Fruit fly (Drosophila melanogaster): ENCODE measurements around the gene CG3108.

Gene CG3108

DNA sequence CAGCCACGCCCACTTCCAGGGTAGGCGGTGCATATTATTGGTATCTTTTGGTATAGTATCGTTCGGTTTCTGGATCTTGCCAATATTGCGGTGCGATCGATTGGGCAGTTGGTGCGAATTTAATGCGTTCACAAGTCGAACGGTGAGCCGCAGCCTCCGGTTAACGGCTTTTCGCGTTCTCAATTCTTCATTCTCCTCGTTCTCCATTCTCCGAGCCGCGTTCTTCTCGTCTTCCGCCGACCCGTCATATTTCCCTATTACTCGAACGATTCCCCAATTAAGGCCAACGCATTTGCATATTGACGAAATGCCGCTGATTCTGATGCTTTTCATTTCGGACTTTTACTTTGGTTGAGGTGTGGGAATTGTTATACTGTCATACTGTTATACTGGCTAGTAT is 4.9 kb downstream of the CG3108 start, which contains the start of gene CG42264:
Gene CG42264 (minus strand): TSS at position 101 of the 400 bp plus-strand sequence.
- TF ChIP-seq gl (tag; optimal IDR thresholded peaks at IDR 0.05) (no peak), rn (GFP tag; IDR thresholded peaks at IDR 0.05) (no peak), EcR (GFP tag; optimal IDR thresholded peaks at IDR 0.05) (no peak), CG8159 (tag; optimal IDR thresholded peaks at IDR 0.05) (no peak), Pif1B (GFP tag; optimal IDR thresholded peaks at IDR 0.05) (no peak), CG12605 (GFP tag; IDR thresholded peaks at IDR 0.05) (no peak), CG17806 (tag; optimal IDR thresholded peaks at IDR 0.05) (no peak), CG4496 (GFP tag; IDR thresholded peaks at IDR 0.05) (no peak), D1 (tag; optimal IDR thresholded peaks at IDR 0.05) (no peak), CG15710 (tag; optimal IDR thresholded peaks at IDR 0.05) (no peak), fd96Ca (GFP tag; IDR thresholded peaks at IDR 0.05) (no peak), Snoo (tag; optimal IDR thresholded peaks at IDR 0.05) (no peak), CG10348 (GFP tag; IDR thresholded peaks at IDR 0.05) (no peak), CG9948 (tag; optimal IDR thresholded peaks at IDR 0.05) (no peak), CG32121 (GFP tag; IDR thresholded peaks at IDR 0.05) (no peak)

DNA sequence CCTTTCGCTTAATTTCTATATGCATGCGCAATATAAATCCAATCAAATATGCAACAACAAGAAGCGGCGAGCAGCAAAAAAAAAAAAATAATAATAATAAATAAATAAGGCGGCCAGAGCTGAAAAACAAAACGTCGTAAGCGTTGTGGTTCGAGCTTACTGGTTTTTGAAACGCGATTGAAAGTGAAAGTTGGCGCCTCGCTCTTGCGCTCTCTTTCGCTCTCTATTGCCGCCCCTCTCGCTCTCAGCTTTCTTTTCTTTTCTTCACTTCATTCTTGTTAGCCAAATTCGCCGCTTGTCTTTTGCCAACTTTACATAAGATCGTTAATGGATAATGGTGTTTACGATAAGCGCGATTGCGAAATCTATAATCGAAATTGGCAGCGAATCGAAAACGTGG is 9.0 kb downstream of the CG3108 start:
- TF ChIP-seq CG14655 (GFP tag; optimal IDR thresholded peaks at IDR 0.05): no peak

DNA sequence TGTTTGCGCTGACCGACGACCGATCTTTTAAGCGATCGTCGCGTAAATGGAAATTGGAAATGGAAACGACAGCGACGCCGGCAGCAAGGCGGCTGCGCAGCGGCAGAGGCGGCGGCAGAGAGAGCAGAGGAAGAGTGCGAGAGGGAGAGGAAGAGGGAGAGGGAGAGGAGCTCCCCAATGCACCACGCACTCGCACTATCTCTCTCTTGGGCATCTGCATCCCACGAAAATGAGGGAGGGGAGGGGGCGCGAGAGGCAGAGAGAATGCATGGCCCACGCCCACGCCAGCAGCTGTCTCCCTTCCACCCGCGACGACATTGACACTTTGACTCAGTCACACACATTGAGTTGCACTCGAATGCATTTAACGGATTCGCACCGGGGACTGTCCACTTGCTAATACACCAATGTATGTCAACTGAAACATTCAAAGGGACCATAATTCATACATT is 10.7 kb downstream of the CG3108 start, which contains the start of gene CG3097:
Gene CG3097 (minus strand): TSS at position 51 of the 452 bp plus-strand sequence.
- peak; percentile 36; the same call in 1 of the 3 replicates for TF ChIP-seq CG4496 (GFP tag; IDR thresholded peaks at IDR 0.05)
- peak; percentile 7 for TF ChIP-seq Pif1A (GFP tag; optimal IDR thresholded peaks at IDR 0.05)
- TF ChIP-seq Ets98B (GFP tag; IDR thresholded peaks at IDR 0.05): peak; percentile 47; the same call in 1 of the 2 replicates
- TF ChIP-seq EcR (GFP tag; optimal IDR thresholded peaks at IDR 0.05): peak; percentile 44
- peak; percentile 43 for TF ChIP-seq CG13204 (GFP tag; optimal IDR thresholded peaks at IDR 0.05)
- TF ChIP-seq fd96Ca (GFP tag; IDR thresholded peaks at IDR 0.05): peak; percentile 42; the same call in 1 of the 3 replicates
- no peak for TF ChIP-seq CG8301 (tag; optimal IDR thresholded peaks at IDR 0.05)
- no peak for TF ChIP-seq CG34367 (tag; optimal IDR thresholded peaks at IDR 0.05)

DNA sequence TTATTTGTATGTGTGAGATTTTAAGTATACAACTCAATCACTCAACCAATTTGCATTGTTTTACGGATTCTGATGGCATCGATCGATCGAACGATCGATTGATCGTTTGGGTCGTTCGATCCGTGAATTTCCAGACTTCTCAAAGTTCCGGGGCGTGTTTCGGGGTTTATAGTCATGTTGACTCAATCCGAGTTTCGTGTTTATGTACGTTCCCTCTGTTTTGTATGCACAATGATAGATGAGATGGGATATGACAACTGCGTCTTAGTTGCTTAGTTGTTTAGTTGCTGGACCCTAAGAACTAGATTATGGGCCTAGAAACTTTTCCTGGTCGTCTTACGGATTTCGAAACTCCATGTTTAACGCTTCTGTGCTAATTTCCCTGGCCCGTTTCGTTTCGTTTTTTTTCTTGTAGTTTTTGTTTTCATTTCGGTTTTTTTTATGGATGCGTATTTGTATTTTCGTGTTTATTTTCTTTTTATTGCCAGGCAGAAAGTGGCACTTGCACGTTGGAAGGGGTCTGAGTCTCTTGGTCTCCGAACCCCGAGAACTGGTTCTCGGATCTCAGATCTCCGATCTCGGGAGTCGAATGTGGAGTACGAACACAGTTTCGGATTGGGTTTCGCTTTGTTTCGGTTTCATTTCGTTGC is 12.7 kb downstream of the CG3108 start:
- TF ChIP-seq EcR (GFP tag; optimal IDR thresholded peaks at IDR 0.05) (peak; percentile 72), CG12605 (GFP tag; IDR thresholded peaks at IDR 0.05) (no peak), Snoo (tag; optimal IDR thresholded peaks at IDR 0.05) (no peak), CG9948 (tag; optimal IDR thresholded peaks at IDR 0.05) (peak; percentile 5), CG32121 (GFP tag; IDR thresholded peaks at IDR 0.05) (no peak), gl (tag; optimal IDR thresholded peaks at IDR 0.05) (peak; percentile 73), D1 (tag; optimal IDR thresholded peaks at IDR 0.05) (no peak), Ets98B (GFP tag; IDR thresholded peaks at IDR 0.05) (no peak), CG8301 (tag; optimal IDR thresholded peaks at IDR 0.05) (no peak), Pif1A (GFP tag; optimal IDR thresholded peaks at IDR 0.05) (peak; percentile 21), CG34367 (tag; optimal IDR thresholded peaks at IDR 0.05) (peak; percentile 48), CG8159 (tag; optimal IDR thresholded peaks at IDR 0.05) (peak; percentile 44), rn (GFP tag; IDR thresholded peaks at IDR 0.05) (no peak), fd96Ca (GFP tag; IDR thresholded peaks at IDR 0.05) (no peak), CG17806 (tag; optimal IDR thresholded peaks at IDR 0.05) (peak; percentile 30), CG14655 (GFP tag; optimal IDR thresholded peaks at IDR 0.05) (no peak), CG13204 (GFP tag; optimal IDR thresholded peaks at IDR 0.05) (peak; percentile 60), CG10348 (GFP tag; IDR thresholded peaks at IDR 0.05) (no peak), CG15710 (tag; optimal IDR thresholded peaks at IDR 0.05) (peak; percentile 46), Pif1B (GFP tag; optimal IDR thresholded peaks at IDR 0.05) (peak; percentile 1), CG4496 (GFP tag; IDR thresholded peaks at IDR 0.05) (no peak)

DNA sequence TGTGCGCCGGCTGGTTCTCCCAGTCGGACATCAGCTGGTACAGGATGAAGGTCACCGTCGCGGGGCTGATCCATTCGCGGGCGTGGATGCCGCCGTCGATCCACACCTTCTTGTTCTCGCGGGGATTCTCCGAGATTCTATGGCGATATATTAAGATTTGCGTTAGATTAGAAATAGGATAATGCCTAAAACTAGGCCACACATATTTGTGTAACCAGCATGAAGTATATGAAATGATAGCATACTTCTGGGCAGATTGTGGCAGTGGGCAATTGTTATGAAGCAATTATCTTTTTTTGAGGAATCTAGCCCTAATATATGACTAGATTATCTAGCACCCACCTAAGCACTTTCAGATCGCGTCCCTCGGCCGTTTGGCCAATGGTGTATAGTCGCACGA is 14.7 kb downstream of the CG3108 start:
- TF ChIP-seq CG32121 (GFP tag; IDR thresholded peaks at IDR 0.05) (no peak), CG15710 (tag; optimal IDR thresholded peaks at IDR 0.05) (no peak), CG10348 (GFP tag; IDR thresholded peaks at IDR 0.05) (no peak), D1 (tag; optimal IDR thresholded peaks at IDR 0.05) (no peak), CG8159 (tag; optimal IDR thresholded peaks at IDR 0.05) (no peak), CG4496 (GFP tag; IDR thresholded peaks at IDR 0.05) (no peak), EcR (GFP tag; optimal IDR thresholded peaks at IDR 0.05) (no peak), CG13204 (GFP tag; optimal IDR thresholded peaks at IDR 0.05) (no peak), rn (GFP tag; IDR thresholded peaks at IDR 0.05) (no peak)

DNA sequence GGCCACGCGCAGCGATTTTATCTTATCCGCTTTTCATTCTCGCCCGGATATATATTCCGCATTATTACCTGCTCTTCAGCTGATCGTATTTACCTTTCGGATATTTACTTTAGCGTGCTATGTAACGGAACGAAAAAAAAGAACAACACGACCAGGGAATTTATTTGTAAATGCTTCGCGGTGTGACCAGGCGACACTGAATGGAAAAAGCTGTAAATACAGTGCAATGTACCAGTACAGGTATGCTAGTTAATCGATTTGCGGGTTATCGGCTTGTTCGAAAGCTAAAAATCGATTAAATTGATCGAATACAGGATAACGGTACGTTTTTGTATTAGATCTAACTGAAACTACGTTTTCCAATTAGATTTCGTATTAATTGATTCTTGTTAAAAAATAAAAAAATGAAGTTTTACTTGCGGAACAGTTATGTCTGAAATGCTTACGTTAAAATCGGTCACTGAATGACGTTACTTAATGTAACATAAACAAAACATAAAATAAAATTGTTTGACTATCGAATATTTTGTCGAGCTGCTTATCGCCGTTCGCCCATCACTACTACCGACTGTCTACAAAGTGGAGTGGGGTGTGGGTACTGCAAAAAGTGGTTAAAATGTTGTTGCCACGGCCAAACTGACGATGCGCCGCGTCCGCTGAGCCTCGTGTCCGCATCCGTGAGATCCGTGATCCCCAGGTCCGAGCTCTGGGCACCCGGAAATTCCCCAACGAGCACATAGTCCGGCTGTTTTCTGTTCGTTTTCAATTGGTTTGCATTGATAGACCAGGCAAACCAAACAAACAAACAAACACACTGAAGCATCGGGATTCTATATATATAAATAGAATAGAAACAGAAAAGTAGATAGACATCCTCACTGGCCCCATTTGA is 17.2 kb downstream of the CG3108 start, which contains the start of the genes MAPk-Ak2 and CG42699:
Gene MAPk-Ak2 (minus strand): TSS at position 203 of the 892 bp plus-strand sequence.
Gene CG42699 (plus strand): TSS at position 553 of the 892 bp plus-strand sequence.
- peak; percentile 45 for TF ChIP-seq CG34367 (tag; optimal IDR thresholded peaks at IDR 0.05)
- no peak for TF ChIP-seq rn (GFP tag; IDR thresholded peaks at IDR 0.05)
- peak; percentile 24 for TF ChIP-seq CG13204 (GFP tag; optimal IDR thresholded peaks at IDR 0.05)
- no peak for TF ChIP-seq CG4496 (GFP tag; IDR thresholded peaks at IDR 0.05)
- TF ChIP-seq CG8301 (tag; optimal IDR thresholded peaks at IDR 0.05): peak; percentile 6
- TF ChIP-seq EcR (GFP tag; optimal IDR thresholded peaks at IDR 0.05): peak; percentile 42
- TF ChIP-seq fd96Ca (GFP tag; IDR thresholded peaks at IDR 0.05): no peak; the same call in 2 of the 3 replicates
- peak; percentile 34 for TF ChIP-seq Ets98B (GFP tag; IDR thresholded peaks at IDR 0.05)
- TF ChIP-seq CG17806 (tag; optimal IDR thresholded peaks at IDR 0.05): peak; percentile 18
- TF ChIP-seq D1 (tag; optimal IDR thresholded peaks at IDR 0.05): no peak
- peak; percentile 31 for TF ChIP-seq CG15710 (tag; optimal IDR thresholded peaks at IDR 0.05)
- 0 out of 2 replicates have a peak, but pooled peaks have one; percentile 9 for TF ChIP-seq CG32121 (GFP tag; IDR thresholded peaks at IDR 0.05)
- TF ChIP-seq Pif1A (GFP tag; optimal IDR thresholded peaks at IDR 0.05): peak; percentile 77
- peak; percentile 17 for TF ChIP-seq Snoo (tag; optimal IDR thresholded peaks at IDR 0.05)
- TF ChIP-seq CG8159 (tag; optimal IDR thresholded peaks at IDR 0.05): peak; percentile 29
- TF ChIP-seq Pif1B (GFP tag; optimal IDR thresholded peaks at IDR 0.05): peak; percentile 8
- TF ChIP-seq gl (tag; optimal IDR thresholded peaks at IDR 0.05): peak; percentile 65
- 0 out of 2 replicates have a peak, but pooled peaks have one; percentile 28 for TF ChIP-seq CG12605 (GFP tag; IDR thresholded peaks at IDR 0.05)

Measured in whole organism, pupa.